Fruit fly (Drosophila melanogaster) whole organism, embryonic: ENCODE measurements around the gene Or9a.
A peak's percentile ranks its signal among the peaks of the same experiment; 100 is the strongest.

Source experiments
- ATbp ChIP-seq: fragments of 200-800 bp; sonication (Bioruptor generic); optimal IDR thresholded peaks from 2 replicates; lab custom pipeline; 2017; ENCODE audit warnings: missing biosample characterization, mild to moderate bottlenecking, missing genetic modification characterization, missing genetic modification reagents
- Adf1 ChIP-seq: fragments of 200-800 bp; sonication (Bioruptor generic); IDR thresholded peaks from 2 replicates; pipeline ENCODE4 v1.3.6; 2022; ENCODE audit warnings: missing biosample characterization, missing genetic modification characterization
- Antp ChIP-seq: fragments of 200-800 bp; sonication (Bioruptor generic); optimal IDR thresholded peaks from 3 replicates; lab custom pipeline; 2016; ENCODE audit warnings: missing biosample characterization, missing genetic modification characterization
- Bgb ChIP-seq: fragments of 200-800 bp; sonication (Bioruptor generic); IDR thresholded peaks from 2 replicates; pipeline ENCODE4 v1.3.6; 2022; ENCODE audit warnings: missing biosample characterization, missing genetic modification characterization; ENCODE audit not compliant: partially characterized antibody
- Bteb2 ChIP-seq: fragments of 200-800 bp; sonication (Bioruptor generic); optimal IDR thresholded peaks from 2 replicates; lab custom pipeline; 2016; ENCODE audit warnings: missing biosample characterization, missing genetic modification characterization
- CG10979 ChIP-seq: fragments of 200-800 bp; sonication (Bioruptor generic); optimal IDR thresholded peaks from 2 replicates; lab custom pipeline; 2018; ENCODE audit warnings: missing biosample characterization, mild to moderate bottlenecking, missing genetic modification characterization, moderate library complexity
- CG11398 ChIP-seq: fragments of 200-800 bp; sonication (Bioruptor generic); optimal IDR thresholded peaks from 2 replicates; lab custom pipeline; 2016; ENCODE audit warnings: missing biosample characterization, missing genetic modification characterization
- CG12104 ChIP-seq: fragments of 200-800 bp; sonication (Bioruptor generic); optimal IDR thresholded peaks from 3 replicates; lab custom pipeline; 2016; ENCODE audit warnings: missing biosample characterization, missing genetic modification characterization
- CG13287 ChIP-seq: fragments of 200-800 bp; sonication (Bioruptor generic); IDR thresholded peaks from 2 replicates; pipeline ENCODE4 v1.3.6; 2022; ENCODE audit warnings: missing biosample characterization, missing genetic modification characterization; ENCODE audit not compliant: partially characterized antibody
- CG13624 ChIP-seq: fragments of 200-800 bp; sonication (Bioruptor generic); optimal IDR thresholded peaks from 2 replicates; lab custom pipeline; 2016; ENCODE audit warnings: missing biosample characterization, missing genetic modification characterization
- CG3847 ChIP-seq: fragments of 200-800 bp; sonication (Bioruptor generic); IDR thresholded peaks from 2 replicates; pipeline ENCODE4 v1.3.6; 2022; ENCODE audit warnings: missing biosample characterization, missing genetic modification characterization
- CG5953 ChIP-seq: fragments of 200-800 bp; sonication (Bioruptor generic); IDR thresholded peaks from 2 replicates; pipeline ENCODE4 v1.3.6; 2022; ENCODE audit warnings: missing biosample characterization, missing genetic modification characterization
- CG6272 ChIP-seq: fragments of 200-800 bp; sonication (Bioruptor generic); IDR thresholded peaks from 2 replicates; pipeline ENCODE4 v1.3.6; 2022; ENCODE audit warnings: missing biosample characterization, missing genetic modification characterization
- CG9876 ChIP-seq: fragments of 200-800 bp; sonication (Bioruptor generic); optimal IDR thresholded peaks from 2 replicates; lab custom pipeline; 2016; ENCODE audit warnings: missing biosample characterization, missing genetic modification characterization
- CoRest ChIP-seq: fragments of 200-800 bp; sonication (Bioruptor generic); optimal IDR thresholded peaks from 3 replicates; lab custom pipeline; 2018; ENCODE audit warnings: missing biosample characterization, mild to moderate bottlenecking, missing genetic modification characterization, moderate library complexity
- D ChIP-seq, 2 experiments: fragments of 200-800 bp in 1 of 2; fragments of >200 bp in 1 of 2; sonication (Bioruptor generic) in 1 of 2; optimal IDR thresholded peaks; 2 replicates in 1 of 2; 3 replicates in 1 of 2; lab custom pipeline; 2017; ENCODE audit warnings: mild to moderate bottlenecking in 1 of 2, missing biosample characterization in 1 of 2, missing genetic modification characterization in 1 of 2, missing genetic modification reagents in 1 of 2
- Dref ChIP-seq: fragments of 200-800 bp; sonication (Bioruptor generic); IDR thresholded peaks from 2 replicates; pipeline ENCODE4 v1.3.6; 2022; ENCODE audit warnings: missing biosample characterization, missing genetic modification characterization
- E2f2 ChIP-seq: fragments of 200-800 bp; sonication (Bioruptor generic); IDR thresholded peaks from 2 replicates; pipeline ENCODE4 v1.3.6; 2022; ENCODE audit warnings: missing biosample characterization, missing genetic modification characterization
- MBD-R2 ChIP-seq: fragments of 200-800 bp; sonication (Bioruptor generic); IDR thresholded peaks from 2 replicates; pipeline ENCODE4 v1.3.6; 2022; ENCODE audit warnings: missing biosample characterization, missing genetic modification characterization
- MESR4 ChIP-seq: fragments of 200-800 bp; sonication (Bioruptor generic); optimal IDR thresholded peaks from 2 replicates; lab custom pipeline; 2018; ENCODE audit warnings: missing biosample characterization, mild to moderate bottlenecking, missing genetic modification characterization, moderate library complexity
- Mes4 ChIP-seq: fragments of 200-800 bp; sonication (Bioruptor generic); optimal IDR thresholded peaks from 2 replicates; lab custom pipeline; 2016; ENCODE audit warnings: missing biosample characterization, missing genetic modification characterization
- Mrtf ChIP-seq: fragments of 200-800 bp; sonication (Bioruptor generic); IDR thresholded peaks from 3 replicates; pipeline ENCODE4 v1.3.6; 2022; ENCODE audit warnings: missing biosample characterization, missing genetic modification characterization
- Neu2 ChIP-seq: fragments of 200-800 bp; sonication (Bioruptor generic); optimal IDR thresholded peaks from 3 replicates; lab custom pipeline; 2016; ENCODE audit warnings: missing biosample characterization, missing genetic modification characterization, borderline replicate concordance
- Scr ChIP-seq: fragments of 200-800 bp; sonication (Bioruptor generic); IDR thresholded peaks from 2 replicates; pipeline ENCODE4 v1.3.6; 2022; ENCODE audit warnings: missing biosample characterization, missing genetic modification characterization; ENCODE audit not compliant: partially characterized antibody
- Taf1 ChIP-seq: fragments of 200-800 bp; sonication (Bioruptor generic); IDR thresholded peaks from 2 replicates; pipeline ENCODE4 v1.3.6; 2022; ENCODE audit warnings: missing biosample characterization, missing genetic modification characterization
- Tbp ChIP-seq: fragments of >200 bp; optimal IDR thresholded peaks from 2 replicates; lab custom pipeline; 2018; ENCODE audit warnings: missing biosample characterization, missing genetic modification characterization
- Xbp1 ChIP-seq: fragments of 200-800 bp; sonication (Bioruptor generic); optimal IDR thresholded peaks from 3 replicates; lab custom pipeline; 2016; ENCODE audit warnings: missing biosample characterization, mild to moderate bottlenecking, missing genetic modification characterization
- YL-1 ChIP-seq: fragments of 200-800 bp; sonication (Bioruptor generic); optimal IDR thresholded peaks from 3 replicates; lab custom pipeline; 2017; ENCODE audit warnings: missing biosample characterization, mild to moderate bottlenecking, missing genetic modification characterization
- aop ChIP-seq: fragments of 200-800 bp; sonication (Bioruptor generic); IDR thresholded peaks from 2 replicates; pipeline ENCODE4 v1.3.6; 2022; ENCODE audit warnings: missing biosample characterization, missing genetic modification characterization
- bsh ChIP-seq, 2 experiments: fragments of 200-800 bp; sonication (Bioruptor generic); optimal IDR thresholded peaks; 2 replicates each; lab custom pipeline; 2017 to 2018; ENCODE audit warnings: mild to moderate bottlenecking in 2 of 2, missing biosample characterization in 2 of 2, missing genetic modification characterization in 2 of 2, moderate library complexity in 1 of 2
- btn ChIP-seq: fragments of 200-800 bp; sonication (Bioruptor generic); optimal IDR thresholded peaks from 2 replicates; lab custom pipeline; 2016; ENCODE audit warnings: missing biosample characterization, missing genetic modification characterization
- disco-r ChIP-seq: fragments of 200-800 bp; sonication (Bioruptor generic); optimal IDR thresholded peaks from 2 replicates; lab custom pipeline; 2016; ENCODE audit warnings: missing biosample characterization, missing genetic modification characterization
- en ChIP-seq: fragments of 200-800 bp; sonication (Bioruptor generic); optimal IDR thresholded peaks from 2 replicates; lab custom pipeline; 2016; ENCODE audit warnings: missing biosample characterization, missing genetic modification characterization
- esg ChIP-seq: fragments of 200-800 bp; sonication (Bioruptor generic); conservative IDR thresholded peaks from 2 replicates; pipeline ENCODE4 v1.3.6; 2022; ENCODE audit warnings: missing biosample characterization, missing genetic modification characterization
- gce ChIP-seq: fragments of 200-800 bp; sonication (Bioruptor generic); IDR thresholded peaks from 3 replicates; pipeline ENCODE4 v1.3.6; 2022; ENCODE audit warnings: missing biosample characterization, missing genetic modification characterization
- gcm2 ChIP-seq: fragments of 200-800 bp; sonication (Bioruptor generic); optimal IDR thresholded peaks from 2 replicates; lab custom pipeline; 2016; ENCODE audit warnings: missing biosample characterization, missing genetic modification characterization
- gfzf ChIP-seq: fragments of 200-800 bp; sonication (Bioruptor generic); optimal IDR thresholded peaks from 2 replicates; lab custom pipeline; 2016; ENCODE audit warnings: missing biosample characterization, mild to moderate bottlenecking, missing genetic modification characterization, moderate library complexity
- her ChIP-seq: fragments of 200-800 bp; sonication (Bioruptor generic); optimal IDR thresholded peaks from 2 replicates; lab custom pipeline; 2016; ENCODE audit warnings: missing biosample characterization, missing genetic modification characterization
- inv ChIP-seq: fragments of 200-800 bp; sonication (Bioruptor generic); IDR thresholded peaks from 2 replicates; pipeline ENCODE4 v1.3.6; 2022; ENCODE audit warnings: missing biosample characterization, missing genetic modification characterization; ENCODE audit not compliant: partially characterized antibody
- klu ChIP-seq: fragments of 200-800 bp; sonication (Bioruptor generic); IDR thresholded peaks from 2 replicates; pipeline ENCODE4 v1.3.6; 2022; ENCODE audit warnings: missing biosample characterization, missing genetic modification characterization
- knrl ChIP-seq: fragments of 200-800 bp; sonication (Bioruptor generic); IDR thresholded peaks from 3 replicates; pipeline ENCODE4 v1.3.6; 2022; ENCODE audit warnings: missing biosample characterization, missing genetic modification characterization; ENCODE audit not compliant: partially characterized antibody
- lmd ChIP-seq: fragments of 200-800 bp; sonication (Bioruptor generic); IDR thresholded peaks from 2 replicates; pipeline ENCODE4 v1.3.6; 2022; ENCODE audit warnings: missing biosample characterization, missing genetic modification characterization
- mld ChIP-seq: fragments of 200-800 bp; sonication (Bioruptor generic); IDR thresholded peaks from 3 replicates; pipeline ENCODE4 v1.3.6; 2022; ENCODE audit warnings: missing biosample characterization, missing genetic modification characterization; ENCODE audit not compliant: partially characterized antibody
- otp ChIP-seq: fragments of 200-800 bp; sonication (Bioruptor generic); IDR thresholded peaks from 3 replicates; pipeline ENCODE4, ENCODE4 v1.3.6; 2022; ENCODE audit warnings: missing biosample characterization, missing genetic modification characterization
- psq ChIP-seq: fragments of 200-800 bp; sonication (Bioruptor generic); optimal IDR thresholded peaks from 2 replicates; lab custom pipeline; 2017; ENCODE audit warnings: missing biosample characterization, missing genetic modification characterization
- salm ChIP-seq: fragments of 200-800 bp; sonication (Bioruptor generic); optimal IDR thresholded peaks from 2 replicates; lab custom pipeline; 2018; ENCODE audit warnings: missing biosample characterization, mild to moderate bottlenecking, missing genetic modification characterization
- slbo ChIP-seq: fragments of 200-800 bp; sonication (Bioruptor generic); IDR thresholded peaks from 2 replicates; pipeline ENCODE4 v1.3.6; 2022; ENCODE audit warnings: missing biosample characterization, missing genetic modification characterization
- slp2 ChIP-seq: fragments of 200-800 bp; sonication (Bioruptor generic); optimal IDR thresholded peaks from 2 replicates; lab custom pipeline; 2016; ENCODE audit warnings: missing biosample characterization, missing genetic modification characterization
- vnd ChIP-seq: fragments of 200-800 bp; sonication (Bioruptor generic); IDR thresholded peaks from 3 replicates; pipeline ENCODE4 v1.3.6; 2022; ENCODE audit warnings: missing biosample characterization, missing genetic modification characterization; ENCODE audit not compliant: partially characterized antibody
- vvl ChIP-seq: fragments of 200-800 bp; sonication (Bioruptor generic); IDR thresholded peaks from 2 replicates; pipeline ENCODE4 v1.3.6; 2022; ENCODE audit warnings: missing biosample characterization, missing genetic modification characterization
- zen ChIP-seq: fragments of 200-800 bp; sonication (Bioruptor generic); optimal IDR thresholded peaks from 3 replicates; lab custom pipeline; 2018; ENCODE audit warnings: missing biosample characterization, mild to moderate bottlenecking, missing genetic modification characterization, moderate library complexity

Or9a gene

dm6 chrX:10474625-10475024, 15.1 kb upstream of the Or9a start, which contains the start of gene nocte (continued):
- peak; percentile 62 for TF ChIP-seq Scr (GFP tag; lab: Robert Waterston, UW)
- TF ChIP-seq Bteb2 (GFP tag; lab: Kevin White, UChicago): no peak
- TF ChIP-seq Dref (GFP tag; lab: Robert Waterston, UW): peak; percentile 64
- TF ChIP-seq CG9876 (GFP tag; lab: Kevin White, UChicago): no peak
- peak; percentile 58 for TF ChIP-seq slbo (GFP tag; lab: Robert Waterston, UW)
- no peak for TF ChIP-seq CG12104 (GFP tag; lab: Kevin White, UChicago)
- peak; percentile 30 for TF ChIP-seq CoRest (tag; lab: Kevin White, UChicago)
- TF ChIP-seq gce (GFP tag; lab: Robert Waterston, UW): no peak
- TF ChIP-seq disco-r (GFP tag; lab: Kevin White, UChicago): no peak
- no peak for TF ChIP-seq klu (GFP tag; lab: Robert Waterston, UW)
- TF ChIP-seq Mes4 (GFP tag; lab: Kevin White, UChicago): no peak
- no peak for TF ChIP-seq Adf1
- TF ChIP-seq D (optimal IDR thresholded peaks at IDR 0.05; lab: Kevin White, UChicago): no peak
- no peak for TF ChIP-seq D (GFP tag; optimal IDR thresholded peaks at IDR 0.05; lab: Kevin White, UChicago)
- peak; percentile 31 for TF ChIP-seq Xbp1 (GFP tag; lab: Kevin White, UChicago)
- peak; percentile 58; the same call in 2 of the 3 replicates for TF ChIP-seq knrl (GFP tag; lab: Robert Waterston, UW)
- peak; percentile 57 for TF ChIP-seq CG3847
- no peak for TF ChIP-seq lmd (GFP tag; lab: Robert Waterston, UW)
- TF ChIP-seq Mrtf: no peak
- TF ChIP-seq esg (GFP tag; lab: Robert Waterston, UW): no peak
- peak; percentile 8 for TF ChIP-seq MESR4 (GFP tag; lab: Kevin White, UChicago)
- TF ChIP-seq bsh (GFP tag; optimal IDR thresholded peaks at IDR 0.05; lab: Kevin White, UChicago): no peak
- peak; percentile 55 for TF ChIP-seq CG13287 (GFP tag; lab: Robert Waterston, UW)
- no peak for TF ChIP-seq salm (tag; lab: Kevin White, UChicago)
- no peak for TF ChIP-seq CG5953 (GFP tag; lab: Robert Waterston, UW)
- peak; percentile 23 for TF ChIP-seq Antp
- TF ChIP-seq ATbp (GFP tag; lab: Kevin White, UChicago): no peak
- no peak for TF ChIP-seq slp2 (GFP tag; lab: Kevin White, UChicago)
- TF ChIP-seq Bgb (GFP tag; lab: Robert Waterston, UW): peak; percentile 57
- TF ChIP-seq gfzf (GFP tag; lab: Kevin White, UChicago): peak; percentile 0
- TF ChIP-seq mld: no peak
- TF ChIP-seq CG6272: no peak
- TF ChIP-seq psq (GFP tag; lab: Kevin White, UChicago): no peak
- no peak for TF ChIP-seq Neu2 (GFP tag; lab: Kevin White, UChicago)
- no peak for TF ChIP-seq btn (GFP tag; lab: Kevin White, UChicago)
- peak; percentile 12 for TF ChIP-seq zen
- TF ChIP-seq inv: 0 out of 2 replicates have a peak, but pooled peaks have one; percentile 10
- peak; percentile 35 for TF ChIP-seq CG13624 (GFP tag; lab: Kevin White, UChicago)
- TF ChIP-seq CG11398 (GFP tag; lab: Kevin White, UChicago): no peak
- TF ChIP-seq Taf1 (GFP tag; lab: Robert Waterston, UW): no peak
- peak; percentile 31 for TF ChIP-seq E2f2 (GFP tag; lab: Robert Waterston, UW)
- peak; percentile 62 for TF ChIP-seq MBD-R2 (GFP tag; lab: Robert Waterston, UW)
- TF ChIP-seq aop: no peak
- no peak for TF ChIP-seq gcm2 (GFP tag; lab: Kevin White, UChicago)
- TF ChIP-seq otp (GFP tag; lab: Robert Waterston, UW): no peak
- no peak for TF ChIP-seq vvl
- TF ChIP-seq Tbp (GFP tag; lab: Kevin White, UChicago): no peak
- TF ChIP-seq vnd (GFP tag; lab: Robert Waterston, UW): peak; percentile 48; the same call in 2 of the 3 replicates
- TF ChIP-seq CG10979: no peak
- no peak for TF ChIP-seq en
- TF ChIP-seq her (GFP tag; lab: Kevin White, UChicago): no peak
- peak; percentile 41 for TF ChIP-seq YL-1 (GFP tag; lab: Kevin White, UChicago)
